Worm (Caenorhabditis elegans): ENCODE measurements around the gene W10G11.2.

- TF ChIP-seq mdl-1 (tag; optimal IDR thresholded peaks at IDR 0.05): no peak
- no peak for TF ChIP-seq mxl-2 (GFP tag; conservative IDR thresholded peaks at IDR 0.05)
- TF ChIP-seq snpc-1.2 (GFP tag; IDR thresholded peaks at IDR 0.05): no peak
Measured at ce11 chrII:3512240-3512639, 49.2 kb downstream of the W10G11.2 start, which contains the start of gene Y49F6B.19.

All from whole organism, L4 larva.